Worm (Caenorhabditis elegans) whole organism, mixed stage, embryonic: ENCODE measurements around the gene F54D10.8.

ENCODE experiments used
- lin-32 ChIP-seq: fragments of 200-800 bp; sonication (Bioruptor generic); optimal IDR thresholded peaks from 2 replicates; lab custom pipeline; 2018; ENCODE audit warnings: mild to moderate bottlenecking, missing genetic modification characterization, missing compliant biosample characterization
- mab-5 ChIP-seq: fragments of 150-350 bp; optimal IDR thresholded peaks from 2 replicates; lab custom pipeline; 2014; ENCODE audit warnings: missing biosample characterization, missing genetic modification characterization
- mep-1 ChIP-seq: fragments of 150-350 bp; optimal IDR thresholded peaks from 2 replicates; lab custom pipeline; 2017; ENCODE audit warnings: missing biosample characterization, missing genetic modification reagents, missing genetic modification characterization, inconsistent platforms
- sem-2 ChIP-seq: fragments of 200-800 bp; sonication (Bioruptor generic); optimal IDR thresholded peaks from 2 replicates; lab custom pipeline; 2018; ENCODE audit warnings: mild to moderate bottlenecking, missing genetic modification characterization, missing compliant biosample characterization

ce11 chrII:3835915-3836314, 8.2 kb upstream of the F54D10.8 start, which contains the start of gene oac-4:
- TF ChIP-seq sem-2 (GFP tag; lab: Kevin White, UChicago) (no peak), mep-1 (tag; lab: Kevin White, UChicago) (no peak), lin-32 (GFP tag; lab: Kevin White, UChicago) (no peak), mab-5 (tag; lab: Kevin White, UChicago) (no peak)
